Fruit fly (Drosophila melanogaster): ENCODE measurements around the gene PIG-Wa.

Gene PIG-Wa

dm6 chr2L:2382971-2383370 lies at the start of gene PIG-Wa:
Gene PIG-Wa, plus strand, starts transcription at chr2L:2383202.
- TF ChIP-seq noc (tag; optimal IDR thresholded peaks at IDR 0.05): no peak

- no peak for TF ChIP-seq noc (tag; optimal IDR thresholded peaks at IDR 0.05)
These were observed 34.5 kb upstream of the PIG-Wa start for dm6 chr2L:2348479-2348878.

- TF ChIP-seq noc (tag; optimal IDR thresholded peaks at IDR 0.05): no peak
These were observed 25.8 kb upstream of the PIG-Wa start, which contains the start of gene CG9967 for dm6 chr2L:2357228-2357656. Gene CG9967, minus strand, starts transcription at chr2L:2357356.

dm6 chr2L:2361893-2362807 lies 20.9 kb upstream of the PIG-Wa start:
- no peak for TF ChIP-seq noc (tag; optimal IDR thresholded peaks at IDR 0.05)

dm6 chr2L:2362808-2363394 lies 20.1 kb upstream of the PIG-Wa start:
- no peak for TF ChIP-seq noc (tag; optimal IDR thresholded peaks at IDR 0.05)

- peak; percentile 93 for TF ChIP-seq noc (tag; optimal IDR thresholded peaks at IDR 0.05)
These were observed 19.3 kb upstream of the PIG-Wa start for dm6 chr2L:2363626-2364147.

dm6 chr2L:2364200-2364754 lies 18.7 kb upstream of the PIG-Wa start:
- TF ChIP-seq noc (tag; optimal IDR thresholded peaks at IDR 0.05): no peak

- no peak for TF ChIP-seq noc (tag; optimal IDR thresholded peaks at IDR 0.05)
These were observed 17.8 kb upstream of the PIG-Wa start, which contains the start of the genes Rab5 and Axud1 for dm6 chr2L:2365077-2365651. Gene Rab5, minus strand, starts transcription at chr2L:2365273. Gene Axud1, plus strand, starts transcription at chr2L:2365345.

- TF ChIP-seq noc (tag; optimal IDR thresholded peaks at IDR 0.05): no peak
These were observed 17.3 kb upstream of the PIG-Wa start for dm6 chr2L:2365655-2366214.

- no peak for TF ChIP-seq noc (tag; optimal IDR thresholded peaks at IDR 0.05)
These were observed 12.7 kb upstream of the PIG-Wa start for dm6 chr2L:2370352-2370751.

- peak; percentile 46 for TF ChIP-seq noc (tag; optimal IDR thresholded peaks at IDR 0.05)
These were observed 11.4 kb upstream of the PIG-Wa start, which contains the start of gene CG3597 for dm6 chr2L:2371406-2372111. Gene CG3597, minus strand, starts transcription at chr2L:2371524.

- TF ChIP-seq noc (tag; optimal IDR thresholded peaks at IDR 0.05): no peak
These were observed 10.9 kb upstream of the PIG-Wa start for dm6 chr2L:2372112-2372449.

- peak; percentile 76 for TF ChIP-seq noc (tag; optimal IDR thresholded peaks at IDR 0.05)
These were observed 8.9 kb upstream of the PIG-Wa start, which contains the start of the genes CG3609 and CG15390 for dm6 chr2L:2373818-2374746. Gene CG3609, minus strand, starts transcription at chr2L:2374627. Gene CG15390, plus strand, starts transcription at chr2L:2374713.

Data from whole organism, larva.